Worm (Caenorhabditis elegans) whole organism, L4 larva: Measurements from ENCODE around the gene cox-17.

Experiments
- ceh-44 ChIP-seq: fragments of 200-800 bp; sonication (Bioruptor generic); IDR thresholded peaks from 2 replicates; pipeline ENCODE4 v1.3.6; 2022; ENCODE audit warnings: missing genetic modification reagents, missing genetic modification characterization, missing compliant biosample characterization
- daf-12 ChIP-seq: fragments of 150-350 bp; optimal IDR thresholded peaks from 2 replicates; lab custom pipeline; 2014; ENCODE audit warnings: missing biosample characterization, missing genetic modification reagents, missing genetic modification characterization
- dve-1 ChIP-seq: sonication (generic microtip); optimal IDR thresholded peaks from 2 replicates; lab custom pipeline; 2017; ENCODE audit warnings: antibody characterized with exemption, mild to moderate bottlenecking, missing genetic modification characterization, missing compliant biosample characterization; ENCODE audit not compliant: insufficient read depth
- egl-27 ChIP-seq: sonication (generic microtip); optimal IDR thresholded peaks from 3 replicates; lab custom pipeline; 2017; ENCODE audit warnings: missing biosample characterization, missing genetic modification reagents, missing genetic modification characterization
- hmg-1.1 ChIP-seq: fragments of 200-800 bp; sonication (Bioruptor generic); IDR thresholded peaks from 2 replicates; pipeline ENCODE4 v1.3.6; 2022; ENCODE audit warnings: missing genetic modification reagents, missing genetic modification characterization, missing compliant biosample characterization
- mes-2 ChIP-seq: sonication (generic microtip); optimal IDR thresholded peaks from 2 replicates; lab custom pipeline; 2016; ENCODE audit warnings: missing genotype, mild to moderate bottlenecking, missing genetic modification characterization, missing compliant biosample characterization; ENCODE audit not compliant: poor library complexity, severe bottlenecking
- nhr-102 ChIP-seq: sonication (generic microtip); optimal IDR thresholded peaks from 2 replicates; lab custom pipeline; 2016; ENCODE audit warnings: mild to moderate bottlenecking, missing genetic modification characterization, moderate library complexity, missing compliant biosample characterization
- nhr-11 ChIP-seq: fragments of 150-350 bp; optimal IDR thresholded peaks from 2 replicates; lab custom pipeline; 2014; ENCODE audit warnings: missing biosample characterization, missing genetic modification characterization
- nhr-25 ChIP-seq: sonication (generic microtip); optimal IDR thresholded peaks from 2 replicates; lab custom pipeline; 2017; ENCODE audit warnings: missing genetic modification characterization, mild to moderate bottlenecking, missing compliant biosample characterization, antibody characterized with exemption, moderate library complexity, borderline replicate concordance; ENCODE audit not compliant: insufficient read depth
- nhr-28 ChIP-seq: fragments of 150-350 bp; optimal IDR thresholded peaks from 2 replicates; lab custom pipeline; 2014; ENCODE audit warnings: missing biosample characterization, missing genetic modification characterization
- pqm-1 ChIP-seq: sonication (generic microtip); optimal IDR thresholded peaks from 2 replicates; lab custom pipeline; 2017; ENCODE audit warnings: missing biosample characterization, missing genetic modification characterization
- unc-130 ChIP-seq: sonication (generic microtip); optimal IDR thresholded peaks from 2 replicates; lab custom pipeline; 2016; ENCODE audit warnings: missing genetic modification reagents, missing genetic modification characterization, missing compliant biosample characterization
- unc-62 ChIP-seq, 3 experiments: fragments of 150-350 bp in 1 of 3; sonication (generic microtip); optimal IDR thresholded peaks in 2 of 3; peaks in 1 of 3; 1 replicate in 1 of 3; 2 replicates in 2 of 3; lab custom pipeline; 2014 to 2017; ENCODE audit warnings: missing biosample characterization in 3 of 3, missing genetic modification characterization in 3 of 3, missing genetic modification reagents in 3 of 3, missing genotype in 1 of 3

DNA sequence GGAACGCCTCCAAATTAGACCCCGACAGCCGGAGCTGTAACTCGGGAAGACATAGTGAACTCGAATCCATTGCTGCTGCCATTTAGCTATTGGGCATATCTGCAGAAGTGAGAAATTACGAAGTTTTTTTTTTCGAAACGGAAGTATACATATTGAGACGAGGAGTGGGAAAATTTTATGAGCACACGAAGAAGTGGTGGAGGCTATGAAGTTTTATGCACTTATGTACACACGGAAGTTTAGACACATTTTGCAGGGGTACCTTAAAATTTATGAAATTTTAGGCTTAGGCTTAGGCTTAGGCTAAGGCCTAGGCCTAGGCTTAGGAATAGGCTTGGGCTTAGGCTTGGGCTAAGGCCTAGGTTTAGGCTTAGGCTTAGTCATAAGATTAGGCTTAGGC is 16.2 kb downstream of the cox-17 start, which contains the start of gene W10C4.1:
- no peak for TF ChIP-seq daf-12 (tag; lab: Kevin White, UChicago)
- TF ChIP-seq nhr-25 (tag; lab: Kevin White, UChicago): no peak
- TF ChIP-seq ceh-44 (GFP tag; lab: Robert Waterston, UW): no peak
- TF ChIP-seq unc-130 (GFP tag; lab: Kevin White, UChicago): no peak
- no peak for TF ChIP-seq hmg-1.1
- no peak for TF ChIP-seq unc-62 (GFP tag; optimal IDR thresholded peaks at IDR 0.05 in 1 of 2; lab: Kevin White, UChicago)
- no peak for TF ChIP-seq unc-62 (tag; optimal IDR thresholded peaks at IDR 0.05; lab: Kevin White, UChicago)
- TF ChIP-seq dve-1 (tag; lab: Kevin White, UChicago): no peak
- TF ChIP-seq nhr-102: no peak
- no peak for TF ChIP-seq pqm-1 (tag; lab: Kevin White, UChicago)
- no peak for TF ChIP-seq nhr-28
- TF ChIP-seq mes-2 (tag; lab: Kevin White, UChicago): no peak
- no peak for TF ChIP-seq nhr-11 (tag; lab: Kevin White, UChicago)
- TF ChIP-seq egl-27 (tag; lab: Kevin White, UChicago): no peak
